Worm (Caenorhabditis elegans) whole organism, L2 larva: ENCODE measurements around the gene M18.3.

ENCODE experiments used
- R02D3.7 ChIP-seq: fragments of 150-350 bp; optimal IDR thresholded peaks from 2 replicates; lab custom pipeline; 2014; ENCODE audit warnings: missing biosample characterization, missing genetic modification characterization
- ZK546.5 ChIP-seq: sonication (generic microtip); optimal IDR thresholded peaks from 2 replicates; lab custom pipeline; 2017; ENCODE audit warnings: missing biosample characterization, missing genetic modification characterization
- ama-1 ChIP-seq: fragments of 150-350 bp; optimal IDR thresholded peaks from 2 replicates; lab custom pipeline; 2018; ENCODE audit warnings: inconsistent platforms
- egl-27 ChIP-seq: sonication (generic microtip); optimal IDR thresholded peaks from 3 replicates; lab custom pipeline; 2017; ENCODE audit warnings: missing biosample characterization, missing genetic modification reagents, missing genetic modification characterization
- lin-13 ChIP-seq: fragments of 150-350 bp; optimal IDR thresholded peaks from 2 replicates; lab custom pipeline; 2014; ENCODE audit warnings: missing biosample characterization, missing genetic modification reagents, missing genetic modification characterization
- nhr-10 ChIP-seq: sonication (generic microtip); optimal IDR thresholded peaks from 2 replicates; lab custom pipeline; 2017; ENCODE audit warnings: missing biosample characterization, missing genetic modification characterization
- nhr-6 ChIP-seq: fragments of 150-350 bp; optimal IDR thresholded peaks from 2 replicates; lab custom pipeline; 2014; ENCODE audit warnings: missing biosample characterization, missing genetic modification characterization
- nhr-77 ChIP-seq: fragments of 150-350 bp; optimal IDR thresholded peaks from 2 replicates; lab custom pipeline; 2014; ENCODE audit warnings: missing biosample characterization, missing genetic modification characterization
- skn-1 ChIP-seq: sonication (generic microtip); optimal IDR thresholded peaks from 2 replicates; lab custom pipeline; 2017; ENCODE audit warnings: missing biosample characterization, missing genetic modification characterization
- snpc-4 ChIP-seq: fragments of 150-350 bp; optimal IDR thresholded peaks from 2 replicates; lab custom pipeline; 2014; ENCODE audit warnings: missing biosample characterization, missing genetic modification characterization

DNA sequence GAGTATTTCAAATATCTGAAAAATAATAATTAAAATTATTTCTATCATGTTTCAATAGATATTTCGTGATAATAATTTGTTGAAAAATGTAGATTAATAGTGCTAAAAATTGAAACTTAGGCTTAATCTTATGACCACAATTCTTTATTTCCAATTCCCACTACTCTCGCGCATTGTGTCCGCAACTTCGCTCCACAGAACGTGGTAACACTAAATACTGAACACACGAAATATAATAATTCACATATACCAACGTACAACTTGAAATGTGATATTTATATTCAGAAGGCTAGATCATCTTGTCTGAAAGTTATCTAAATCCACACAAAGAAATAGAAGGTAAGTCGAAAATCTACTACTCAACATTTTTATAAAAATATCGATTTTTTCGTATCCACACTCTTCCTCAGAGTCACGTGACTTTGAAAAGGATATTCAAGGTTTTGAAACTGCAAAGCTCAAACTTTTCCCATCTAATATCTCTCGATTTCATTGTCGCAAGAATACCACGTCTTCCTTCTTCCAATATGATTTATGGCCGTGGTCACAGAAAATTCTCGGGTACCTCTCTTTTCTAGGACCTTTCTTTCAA is 51.1 kb downstream of the M18.3 start, which contains the start of gene eri-12:
- TF ChIP-seq egl-27 (tag; lab: Kevin White, UChicago) (no peak), skn-1 (tag; lab: Kevin White, UChicago) (no peak), ama-1 (lab: Kevin White, UChicago) (no peak), lin-13 (GFP tag; lab: Kevin White, UChicago) (no peak), R02D3.7 (tag; lab: Kevin White, UChicago) (no peak), nhr-10 (tag; lab: Kevin White, UChicago) (no peak), ZK546.5 (tag; lab: Kevin White, UChicago) (no peak), nhr-6 (tag; lab: Kevin White, UChicago) (no peak), nhr-77 (tag; lab: Kevin White, UChicago) (no peak), snpc-4 (no peak)
